Fruit fly (Drosophila melanogaster): ENCODE measurements around the gene CG2004.

CG2004 gene

DNA sequence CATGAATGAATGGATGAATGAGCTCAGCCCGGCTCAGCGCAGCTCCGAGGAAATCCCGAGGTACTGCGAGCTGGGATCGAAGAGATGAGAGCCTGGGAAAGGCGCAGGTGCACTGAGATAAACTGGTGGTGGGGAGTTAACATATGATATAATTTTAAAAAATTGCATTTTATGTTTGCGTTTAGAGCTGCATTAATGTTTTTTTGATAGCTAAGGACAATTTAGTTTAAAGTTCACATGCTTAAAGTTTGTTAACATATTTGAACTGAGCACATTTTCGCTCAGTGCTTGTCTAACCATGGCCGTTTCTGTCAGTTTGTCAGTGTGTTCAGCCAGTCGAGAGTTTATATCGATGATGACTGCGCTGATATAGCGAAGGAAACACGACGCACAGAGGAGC lies 15.6 kb upstream of the CG2004 start:
- peak; percentile 27 for TF ChIP-seq dmrt93B (GFP tag; optimal IDR thresholded peaks at IDR 0.05)
- no peak for TF ChIP-seq GATAd (GFP tag; optimal IDR thresholded peaks at IDR 0.05)
- no peak for TF ChIP-seq jim (GFP tag; optimal IDR thresholded peaks at IDR 0.05)
- peak; percentile 68 for TF ChIP-seq fru (GFP tag; optimal IDR thresholded peaks at IDR 0.05)
- no peak for TF ChIP-seq Hr78 (GFP tag; optimal IDR thresholded peaks at IDR 0.05)
- TF ChIP-seq Mio (GFP tag; optimal IDR thresholded peaks at IDR 0.05): no peak
- peak; percentile 78 for TF ChIP-seq h (GFP tag; optimal IDR thresholded peaks at IDR 0.05)
- no peak for TF ChIP-seq Dif (GFP tag; optimal IDR thresholded peaks at IDR 0.05; ENCODE audit: partially characterized antibody)
- TF ChIP-seq pan (optimal IDR thresholded peaks at IDR 0.05): no peak
- TF ChIP-seq Hnf4 (GFP tag; optimal IDR thresholded peaks at IDR 0.05): peak; percentile 51
- peak; percentile 50 for TF ChIP-seq OdsH (GFP tag; optimal IDR thresholded peaks at IDR 0.05)
- no peak for TF ChIP-seq CrebA (GFP tag; optimal IDR thresholded peaks at IDR 0.05; ENCODE audit: borderline replicate concordance)
- no peak for TF ChIP-seq Dfd (GFP tag; optimal IDR thresholded peaks at IDR 0.05)
- no peak for TF ChIP-seq tai (GFP tag; optimal IDR thresholded peaks at IDR 0.05)
- TF ChIP-seq Sp1 (GFP tag; optimal IDR thresholded peaks at IDR 0.05): peak; percentile 66
- no peak for TF ChIP-seq CG32264 (GFP tag; optimal IDR thresholded peaks at IDR 0.05)
- peak; percentile 72 for TF ChIP-seq ey (GFP tag; optimal IDR thresholded peaks at IDR 0.05)
- TF ChIP-seq woc (GFP tag; optimal IDR thresholded peaks at IDR 0.05): peak; percentile 52
- TF ChIP-seq N (GFP tag; optimal IDR thresholded peaks at IDR 0.05): no peak
- no peak for TF ChIP-seq dl (GFP tag; optimal IDR thresholded peaks at IDR 0.05; ENCODE audit: insufficient read depth in 1 of 2, partially characterized antibody in 2 of 2)
- TF ChIP-seq CG9705 (GFP tag; optimal IDR thresholded peaks at IDR 0.05): peak; percentile 39
- no peak for TF ChIP-seq Myc (optimal IDR thresholded peaks at IDR 0.05)
- TF ChIP-seq sage (GFP tag; optimal IDR thresholded peaks at IDR 0.05): no peak
- peak; percentile 17 for TF ChIP-seq brk (GFP tag; optimal IDR thresholded peaks at IDR 0.05)
- peak in 1 of 2 experiments; percentile 74 for TF ChIP-seq foxo (GFP tag; optimal IDR thresholded peaks at IDR 0.05)
- TF ChIP-seq lola (GFP tag; optimal IDR thresholded peaks at IDR 0.05): no peak
- no peak for TF ChIP-seq Vsx2 (GFP tag; optimal IDR thresholded peaks at IDR 0.05; ENCODE audit: partially characterized antibody)
- peak; percentile 61 for TF ChIP-seq br (GFP tag; optimal IDR thresholded peaks at IDR 0.05)
- TF ChIP-seq HLH106 (tag; optimal IDR thresholded peaks at IDR 0.05): peak; percentile 71
- no peak for TF ChIP-seq dsf (GFP tag; optimal IDR thresholded peaks at IDR 0.05; ENCODE audit: borderline replicate concordance)
- peak; percentile 53 for TF ChIP-seq psq (GFP tag; optimal IDR thresholded peaks at IDR 0.05)
- TF ChIP-seq Hr83 (GFP tag; optimal IDR thresholded peaks at IDR 0.05; ENCODE audit: poor library complexity, severe bottlenecking): no peak
- no peak for TF ChIP-seq sv (GFP tag; optimal IDR thresholded peaks at IDR 0.05)
- TF ChIP-seq Abd-B (GFP tag; optimal IDR thresholded peaks at IDR 0.05): no peak
- TF ChIP-seq Jra (GFP tag; optimal IDR thresholded peaks at IDR 0.05): no peak
- TF ChIP-seq Rel (GFP tag; optimal IDR thresholded peaks at IDR 0.05): no peak
- peak; percentile 22 for TF ChIP-seq Rel (tag; optimal IDR thresholded peaks at IDR 0.05)
- TF ChIP-seq rgr (GFP tag; optimal IDR thresholded peaks at IDR 0.05): peak; percentile 56
- TF ChIP-seq usp (GFP tag; optimal IDR thresholded peaks at IDR 0.05): no peak

DNA sequence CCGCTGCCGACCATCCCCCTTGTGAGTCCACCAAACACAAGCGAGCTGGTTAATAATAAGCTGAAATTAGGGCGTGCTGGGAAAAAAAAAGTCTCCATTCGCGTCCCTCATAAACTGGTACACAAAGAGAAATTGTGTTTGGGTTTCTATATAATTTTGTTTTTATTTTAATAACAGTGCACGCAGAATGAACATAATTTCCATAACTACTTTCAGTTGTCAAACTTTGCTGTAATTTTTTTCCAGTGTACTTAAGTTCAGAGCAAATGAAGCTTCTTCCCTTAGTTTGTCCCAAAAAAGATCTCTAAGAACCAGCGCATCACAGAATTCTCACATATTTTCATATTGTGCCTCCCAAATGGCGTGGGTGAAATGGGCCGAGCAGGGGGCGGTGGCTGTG lies 13.3 kb upstream of the CG2004 start:
- no peak for TF ChIP-seq Hnf4 (GFP tag; optimal IDR thresholded peaks at IDR 0.05)

- TF ChIP-seq CrebA (GFP tag; optimal IDR thresholded peaks at IDR 0.05; ENCODE audit: borderline replicate concordance): no peak
- no peak for TF ChIP-seq Hr78 (GFP tag; optimal IDR thresholded peaks at IDR 0.05)
- no peak for TF ChIP-seq Sp1 (GFP tag; optimal IDR thresholded peaks at IDR 0.05)
- no peak for TF ChIP-seq Myc (optimal IDR thresholded peaks at IDR 0.05)
- TF ChIP-seq Dfd (GFP tag; optimal IDR thresholded peaks at IDR 0.05): no peak
- no peak for TF ChIP-seq HLH106 (tag; optimal IDR thresholded peaks at IDR 0.05)
- no peak for TF ChIP-seq ey (GFP tag; optimal IDR thresholded peaks at IDR 0.05)
- no peak for TF ChIP-seq Dif (GFP tag; optimal IDR thresholded peaks at IDR 0.05; ENCODE audit: partially characterized antibody)
- TF ChIP-seq usp (GFP tag; optimal IDR thresholded peaks at IDR 0.05): no peak
- TF ChIP-seq dsf (GFP tag; optimal IDR thresholded peaks at IDR 0.05; ENCODE audit: borderline replicate concordance): no peak
- TF ChIP-seq N (GFP tag; optimal IDR thresholded peaks at IDR 0.05): no peak
- TF ChIP-seq rgr (GFP tag; optimal IDR thresholded peaks at IDR 0.05): no peak
- no peak for TF ChIP-seq Hr83 (GFP tag; optimal IDR thresholded peaks at IDR 0.05; ENCODE audit: poor library complexity, severe bottlenecking)
- no peak for TF ChIP-seq br (GFP tag; optimal IDR thresholded peaks at IDR 0.05)
- no peak for TF ChIP-seq tai (GFP tag; optimal IDR thresholded peaks at IDR 0.05)
- TF ChIP-seq Mio (GFP tag; optimal IDR thresholded peaks at IDR 0.05): no peak
- no peak for TF ChIP-seq OdsH (GFP tag; optimal IDR thresholded peaks at IDR 0.05)
- TF ChIP-seq dmrt93B (GFP tag; optimal IDR thresholded peaks at IDR 0.05): no peak
- TF ChIP-seq fru (GFP tag; optimal IDR thresholded peaks at IDR 0.05): no peak
- no peak for TF ChIP-seq Abd-B (GFP tag; optimal IDR thresholded peaks at IDR 0.05)
These were observed 12.1 kb upstream of the CG2004 start for dm6 chrX:8726816-8727215.
